Worm (Caenorhabditis elegans): Measurements from ENCODE around the gene mel-32.

mel-32 gene

ce11 chrIII:6396381-6396780 lies 46.4 kb downstream of the mel-32 start (continued):
- TF ChIP-seq ama-1 (optimal IDR thresholded peaks at IDR 0.05), result no peak
- TF ChIP-seq zip-4 (GFP tag; optimal IDR thresholded peaks at IDR 0.05), result no peak
- peak; percentile 61 for TF ChIP-seq nhr-20 (tag; optimal IDR thresholded peaks at IDR 0.05)
- peak; percentile 37 for TF ChIP-seq nhr-85 (tag)
- TF ChIP-seq alr-1 (tag; optimal IDR thresholded peaks at IDR 0.05; ENCODE audit: borderline replicate concordance), result no peak
- TF ChIP-seq lin-14 (GFP tag; optimal IDR thresholded peaks at IDR 0.05), result peak; percentile 59
- no peak for TF ChIP-seq ceh-8 (GFP tag; optimal IDR thresholded peaks at IDR 0.05)
- TF ChIP-seq nhr-71 (tag; optimal IDR thresholded peaks at IDR 0.05), result peak; percentile 47
- TF ChIP-seq tlp-1 (tag; optimal IDR thresholded peaks at IDR 0.05), result peak; percentile 2
- no peak for TF ChIP-seq unc-86 (tag; optimal IDR thresholded peaks at IDR 0.05)

ce11 chrIII:6395706-6396232 lies 47.0 kb downstream of the mel-32 start, which contains the start of gene oatr-1:
Gene oatr-1, minus strand, starts transcription at chrIII:6396182.
- TF ChIP-seq nhr-20 (tag; optimal IDR thresholded peaks at IDR 0.05) (peak; percentile 19), elt-3 (tag; optimal IDR thresholded peaks at IDR 0.05) (peak in 3 of 6 experiments; percentile 21 to 40 (median 35)), fos-1 (tag; optimal IDR thresholded peaks at IDR 0.05) (no peak), vab-15 (tag; optimal IDR thresholded peaks at IDR 0.05) (no peak), ceh-90 (tag; optimal IDR thresholded peaks at IDR 0.05) (no peak), unc-130 (tag; optimal IDR thresholded peaks at IDR 0.05) (no peak), nhr-11 (tag; optimal IDR thresholded peaks at IDR 0.05) (no peak), lin-15B (tag; optimal IDR thresholded peaks at IDR 0.05) (no peak), ets-5 (GFP tag; IDR thresholded peaks at IDR 0.05) (no peak), aha-1 (tag; optimal IDR thresholded peaks at IDR 0.05) (no peak), efl-1 (optimal IDR thresholded peaks at IDR 0.05) (no peak), efl-1 (GFP tag; optimal IDR thresholded peaks at IDR 0.05 in 1 of 2) (no peak), tbx-2 (tag; optimal IDR thresholded peaks at IDR 0.05) (no peak), swsn-7 (tag; optimal IDR thresholded peaks at IDR 0.05) (no peak), nhr-12 (tag; optimal IDR thresholded peaks at IDR 0.05) (no peak), F16B12.6 (tag; optimal IDR thresholded peaks at IDR 0.05) (no peak), nhr-90 (tag; optimal IDR thresholded peaks at IDR 0.05; ENCODE audit: poor library complexity) (no peak), nhr-71 (tag; optimal IDR thresholded peaks at IDR 0.05) (peak; percentile 12), blmp-1 (tag; optimal IDR thresholded peaks at IDR 0.05) (peak; percentile 46), ceh-82 (tag; optimal IDR thresholded peaks at IDR 0.05) (no peak), rnt-1 (tag; optimal IDR thresholded peaks at IDR 0.05) (no peak), unc-98 (GFP tag; IDR thresholded peaks at IDR 0.05) (no peak), unc-86 (tag; optimal IDR thresholded peaks at IDR 0.05) (no peak), mdl-1 (tag; optimal IDR thresholded peaks at IDR 0.05) (peak in 1 of 2 experiments; percentile 3), tlp-1 (tag; optimal IDR thresholded peaks at IDR 0.05) (no peak), hlh-4 (tag; optimal IDR thresholded peaks at IDR 0.05) (no peak), nhr-19 (GFP tag; conservative IDR thresholded peaks at IDR 0.05) (no peak), sptf-1 (tag; optimal IDR thresholded peaks at IDR 0.05) (no peak), lin-35 (GFP tag; optimal IDR thresholded peaks at IDR 0.05) (peak in 1 of 2 experiments; percentile 0), lir-3 (tag; optimal IDR thresholded peaks at IDR 0.05; ENCODE audit: poor library complexity) (no peak), ceh-63 (GFP tag; optimal IDR thresholded peaks at IDR 0.05) (no peak), ceh-88 (GFP tag; IDR thresholded peaks at IDR 0.05) (no peak), fkh-10 (GFP tag; optimal IDR thresholded peaks at IDR 0.05) (no peak), ama-1 (optimal IDR thresholded peaks at IDR 0.05) (no peak)

ce11 chrIII:6390644-6391043 lies 52.2 kb downstream of the mel-32 start, which contains the start of gene smrc-1:
Gene smrc-1, plus strand, starts transcription at chrIII:6390944.
- TF ChIP-seq C04F5.9 (tag; optimal IDR thresholded peaks at IDR 0.05) (no peak), lin-15B (tag; optimal IDR thresholded peaks at IDR 0.05) (no peak), ces-1 (GFP tag; optimal IDR thresholded peaks at IDR 0.05) (no peak), mef-2 (tag; optimal IDR thresholded peaks at IDR 0.05) (no peak), ceh-8 (GFP tag; optimal IDR thresholded peaks at IDR 0.05) (no peak), C34B4.2 (tag; optimal IDR thresholded peaks at IDR 0.05) (no peak), egl-27 (tag; optimal IDR thresholded peaks at IDR 0.05) (no peak), ceh-82 (tag; optimal IDR thresholded peaks at IDR 0.05) (no peak), unc-86 (tag; optimal IDR thresholded peaks at IDR 0.05) (no peak), xbp-1 (tag; optimal IDR thresholded peaks at IDR 0.05) (no peak), pax-3 (tag; optimal IDR thresholded peaks at IDR 0.05) (no peak), nhr-47 (tag; optimal IDR thresholded peaks at IDR 0.05) (no peak)

Measured in whole organism, L1 larva.